Worm (Caenorhabditis elegans): ENCODE measurements around the gene metl-9.

The metl-9 gene

ce11 chrX:5151403-5151802, 27.5 kb downstream of the metl-9 start:
- no peak for TF ChIP-seq zip-8 (tag; optimal IDR thresholded peaks at IDR 0.05)
- TF ChIP-seq lin-13 (tag; optimal IDR thresholded peaks at IDR 0.05): no peak
- TF ChIP-seq ztf-11 (tag; optimal IDR thresholded peaks at IDR 0.05): no peak
- TF ChIP-seq tbx-8 (GFP tag; optimal IDR thresholded peaks at IDR 0.05): no peak
- TF ChIP-seq hlh-1 (tag; optimal IDR thresholded peaks at IDR 0.05): no peak
- no peak for TF ChIP-seq flh-1 (GFP tag; optimal IDR thresholded peaks at IDR 0.05)
- TF ChIP-seq cnd-1 (tag; optimal IDR thresholded peaks at IDR 0.05): no peak
- no peak for TF ChIP-seq nhr-2 (tag; optimal IDR thresholded peaks at IDR 0.05)
- no peak for TF ChIP-seq unc-39 (tag; optimal IDR thresholded peaks at IDR 0.05)
- no peak for TF ChIP-seq ceh-43 (GFP tag; optimal IDR thresholded peaks at IDR 0.05)

- TF ChIP-seq blmp-1 (tag; optimal IDR thresholded peaks at IDR 0.05) (peak; percentile 63), pha-4 (tag; optimal IDR thresholded peaks at IDR 0.05) (no peak)
These were observed 28.6 kb downstream of the metl-9 start, which contains the start of gene dpy-8 for ce11 chrX:5150389-5150788. dpy-8 (minus strand) TSS chrX:5150476.

- TF ChIP-seq lsy-2 (tag; optimal IDR thresholded peaks at IDR 0.05) (no peak), nhr-12 (tag; optimal IDR thresholded peaks at IDR 0.05) (no peak), ham-2 (GFP tag; optimal IDR thresholded peaks at IDR 0.05) (no peak), flh-1 (GFP tag; optimal IDR thresholded peaks at IDR 0.05) (no peak), lin-13 (tag; optimal IDR thresholded peaks at IDR 0.05) (no peak), mls-2 (tag; optimal IDR thresholded peaks at IDR 0.05) (no peak), nhr-76 (tag; optimal IDR thresholded peaks at IDR 0.05) (no peak)
These were observed 31.0 kb downstream of the metl-9 start, which contains the start of gene C31H2.14 for ce11 chrX:5147918-5148317. C31H2.14 (plus strand) TSS chrX:5148218.

- TF ChIP-seq pha-4 (tag; optimal IDR thresholded peaks at IDR 0.05) (peak; percentile 82), elt-1 (tag; optimal IDR thresholded peaks at IDR 0.05; ENCODE audit: borderline replicate concordance, insufficient read depth) (no peak), nhr-2 (tag; optimal IDR thresholded peaks at IDR 0.05) (no peak)
These were observed 36.5 kb downstream of the metl-9 start for ce11 chrX:5142403-5142802.

DNA sequence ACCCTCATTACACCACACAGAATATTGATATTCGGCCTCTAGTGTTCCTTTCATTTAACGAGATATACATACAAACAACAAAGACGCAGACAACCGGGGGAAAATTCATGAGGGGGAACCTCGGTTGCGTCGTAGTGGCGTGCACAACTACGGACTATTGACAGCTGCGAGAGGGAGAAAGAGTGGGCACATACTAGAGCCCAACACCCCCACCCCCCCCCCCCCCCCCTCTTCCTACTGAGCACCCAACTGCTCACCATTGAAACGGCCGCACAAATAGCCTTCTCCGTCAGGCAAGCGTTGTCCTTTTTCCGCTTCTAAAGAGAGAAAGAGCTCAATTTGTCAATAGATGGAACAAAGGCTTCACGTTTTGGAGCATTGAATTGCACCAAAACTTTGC, 38.8 kb downstream of the metl-9 start:
- peak; percentile 73 for TF ChIP-seq drap-1 (GFP tag; optimal IDR thresholded peaks at IDR 0.05)
- peak; percentile 69 for TF ChIP-seq sptf-1 (tag; optimal IDR thresholded peaks at IDR 0.05)
- TF ChIP-seq ceh-83 (GFP tag; optimal IDR thresholded peaks at IDR 0.05): no peak
- no peak for TF ChIP-seq mep-1 (tag; optimal IDR thresholded peaks at IDR 0.05)
- TF ChIP-seq pha-4 (tag; optimal IDR thresholded peaks at IDR 0.05): peak; percentile 32
- peak; percentile 42 for TF ChIP-seq ham-2 (GFP tag; optimal IDR thresholded peaks at IDR 0.05)
- peak; percentile 73 for TF ChIP-seq ces-1 (GFP tag; optimal IDR thresholded peaks at IDR 0.05)
- TF ChIP-seq tbx-8 (GFP tag; optimal IDR thresholded peaks at IDR 0.05): no peak
- TF ChIP-seq sem-2 (GFP tag; optimal IDR thresholded peaks at IDR 0.05): no peak
- peak; percentile 11 for TF ChIP-seq bed-3 (GFP tag; optimal IDR thresholded peaks at IDR 0.05)
- peak; percentile 34 for TF ChIP-seq hlh-1 (tag; optimal IDR thresholded peaks at IDR 0.05)
- peak; percentile 75 for TF ChIP-seq cnd-1 (tag; optimal IDR thresholded peaks at IDR 0.05)
- TF ChIP-seq lin-32 (GFP tag; optimal IDR thresholded peaks at IDR 0.05): peak; percentile 43
- TF ChIP-seq mab-5 (tag; optimal IDR thresholded peaks at IDR 0.05): no peak
- TF ChIP-seq flh-1 (GFP tag; optimal IDR thresholded peaks at IDR 0.05): no peak
- TF ChIP-seq M03D4.4 (tag; optimal IDR thresholded peaks at IDR 0.05): peak; percentile 72
- peak; percentile 82 for TF ChIP-seq mls-2 (tag; optimal IDR thresholded peaks at IDR 0.05)
- no peak for TF ChIP-seq unc-62 (GFP tag; optimal IDR thresholded peaks at IDR 0.05)
- TF ChIP-seq unc-120 (tag; optimal IDR thresholded peaks at IDR 0.05; ENCODE audit: poor library complexity, severe bottlenecking): peak; percentile 61

- TF ChIP-seq pha-4 (tag; optimal IDR thresholded peaks at IDR 0.05): no peak
- TF ChIP-seq blmp-1 (tag; optimal IDR thresholded peaks at IDR 0.05): no peak
- TF ChIP-seq sptf-1 (tag; optimal IDR thresholded peaks at IDR 0.05): no peak
- TF ChIP-seq sem-2 (GFP tag; optimal IDR thresholded peaks at IDR 0.05): no peak
These were observed 41.1 kb downstream of the metl-9 start for ce11 chrX:5137716-5138470.

Measured in whole organism, mixed stage, embryonic.